Worm (Caenorhabditis elegans) whole organism, young adult: Measurements from ENCODE around the gene R166.3.

Source experiments
- B0019.2 ChIP-seq: fragments of 200-800 bp; sonication (Bioruptor generic); conservative IDR thresholded peaks from 2 replicates; pipeline ENCODE4 v1.3.6; 2022; ENCODE audit warnings: missing genetic modification reagents, missing genetic modification characterization, missing compliant biosample characterization
- F22D6.2 ChIP-seq: sonication (generic microtip); optimal IDR thresholded peaks from 2 replicates; lab custom pipeline; 2016; ENCODE audit warnings: mild to moderate bottlenecking, missing genetic modification characterization, missing compliant biosample characterization
- F23B12.7 ChIP-seq: sonication (generic microtip); optimal IDR thresholded peaks from 2 replicates; lab custom pipeline; 2017; ENCODE audit warnings: missing genetic modification characterization, mild to moderate bottlenecking, missing compliant biosample characterization, antibody characterized with exemption, moderate library complexity; ENCODE audit not compliant: insufficient read depth
- F33H1.4 ChIP-seq: fragments of 200-800 bp; sonication (Bioruptor generic); IDR thresholded peaks from 2 replicates; pipeline ENCODE4 v1.3.6; 2022; ENCODE audit warnings: missing genetic modification reagents, missing genetic modification characterization, missing compliant biosample characterization
- F49E8.2 ChIP-seq: sonication (generic microtip); optimal IDR thresholded peaks from 3 replicates; lab custom pipeline; 2017; ENCODE audit warnings: missing genetic modification characterization, mild to moderate bottlenecking, missing compliant biosample characterization, antibody characterized with exemption, moderate library complexity; ENCODE audit not compliant: insufficient read depth
- F57A8.1 ChIP-seq: fragments of 200-800 bp; sonication (Bioruptor generic); optimal IDR thresholded peaks from 2 replicates; lab custom pipeline; 2018; ENCODE audit warnings: mild to moderate bottlenecking, missing genetic modification characterization, moderate library complexity, missing compliant biosample characterization
- F57C9.4 ChIP-seq: sonication (generic microtip); optimal IDR thresholded peaks from 2 replicates; lab custom pipeline; 2017; ENCODE audit warnings: mild to moderate bottlenecking, missing genetic modification characterization, missing compliant biosample characterization
- T26A5.8 ChIP-seq: sonication (generic microtip); optimal IDR thresholded peaks from 2 replicates; lab custom pipeline; 2016; ENCODE audit warnings: missing genetic modification characterization, missing compliant biosample characterization
- Y53F4B.3 ChIP-seq: fragments of 200-800 bp; sonication (Bioruptor generic); IDR thresholded peaks from 2 replicates; pipeline ENCODE4 v1.3.6; 2022; ENCODE audit warnings: missing genetic modification reagents, missing genetic modification characterization, missing compliant biosample characterization
- Y95B8A.8 ChIP-seq: fragments of 200-800 bp; sonication (Bioruptor generic); IDR thresholded peaks from 2 replicates; pipeline ENCODE4 v1.3.6; 2022; ENCODE audit warnings: missing genetic modification reagents, missing genetic modification characterization, missing compliant biosample characterization
- ZK185.1 ChIP-seq: sonication (generic microtip); optimal IDR thresholded peaks from 2 replicates; lab custom pipeline; 2016; ENCODE audit warnings: mild to moderate bottlenecking, missing genetic modification characterization, missing compliant biosample characterization; ENCODE audit not compliant: poor library complexity, severe bottlenecking
- akir-1 ChIP-seq: fragments of 200-800 bp; sonication (Bioruptor generic); optimal IDR thresholded peaks from 2 replicates; lab custom pipeline; 2018; ENCODE audit warnings: mild to moderate bottlenecking, missing genetic modification characterization, moderate library complexity, missing compliant biosample characterization
- ama-1 ChIP-seq, 3 experiments: fragments of 150-350 bp in 1 of 3; sonication (generic microtip) in 2 of 3; optimal IDR thresholded peaks; 2 replicates each; lab custom pipeline; 2014 to 2018; ENCODE audit warnings: missing biosample characterization in 2 of 3, missing genetic modification characterization in 2 of 3, missing genetic modification reagents in 2 of 3
- aptf-3 ChIP-seq: fragments of 200-800 bp; sonication (Bioruptor generic); IDR thresholded peaks from 2 replicates; pipeline ENCODE4 v1.3.6; 2022; ENCODE audit warnings: missing genetic modification characterization, missing compliant biosample characterization
- attf-6 ChIP-seq: fragments of 200-800 bp; sonication (Bioruptor generic); IDR thresholded peaks from 2 replicates; pipeline ENCODE4 v1.3.6; 2022; ENCODE audit warnings: missing genetic modification reagents, missing genetic modification characterization, missing compliant biosample characterization
- bed-1 ChIP-seq: fragments of 200-800 bp; sonication (Bioruptor generic); IDR thresholded peaks from 2 replicates; pipeline ENCODE4 v1.3.6; 2022; ENCODE audit warnings: missing genetic modification reagents, missing genetic modification characterization, missing compliant biosample characterization
- bed-2 ChIP-seq: fragments of 200-800 bp; sonication (Bioruptor generic); IDR thresholded peaks from 2 replicates; pipeline ENCODE4 v1.3.6; 2022; ENCODE audit warnings: missing genetic modification reagents, missing genetic modification characterization, missing compliant biosample characterization
- ccch-3 ChIP-seq: fragments of 200-800 bp; sonication (Bioruptor generic); optimal IDR thresholded peaks from 2 replicates; lab custom pipeline; 2018; ENCODE audit warnings: mild to moderate bottlenecking, missing genetic modification characterization, missing compliant biosample characterization
- ceh-27 ChIP-seq: fragments of 200-800 bp; sonication (Bioruptor generic); optimal IDR thresholded peaks from 2 replicates; lab custom pipeline; 2018; ENCODE audit warnings: mild to moderate bottlenecking, missing genetic modification characterization, moderate library complexity, missing compliant biosample characterization
- chd-7 ChIP-seq: sonication (generic microtip); optimal IDR thresholded peaks from 2 replicates; lab custom pipeline; 2016; ENCODE audit warnings: mild to moderate bottlenecking, missing genetic modification characterization, moderate library complexity, missing compliant biosample characterization
- die-1 ChIP-seq: sonication (generic microtip); optimal IDR thresholded peaks from 2 replicates; lab custom pipeline; 2016; ENCODE audit warnings: missing genotype, mild to moderate bottlenecking, missing genetic modification characterization, missing compliant biosample characterization
- dox-1 ChIP-seq: fragments of 200-800 bp; sonication (Bioruptor generic); IDR thresholded peaks from 2 replicates; pipeline ENCODE4 v1.3.6; 2022; ENCODE audit warnings: missing genetic modification reagents, missing genetic modification characterization, missing compliant biosample characterization
- dpff-1 ChIP-seq: sonication (generic microtip); optimal IDR thresholded peaks from 2 replicates; lab custom pipeline; 2017; ENCODE audit warnings: mild to moderate bottlenecking, missing genetic modification characterization, missing compliant biosample characterization
- efl-1 ChIP-seq: fragments of 150-350 bp; optimal IDR thresholded peaks from 2 replicates; lab custom pipeline; 2014; ENCODE audit warnings: missing biosample characterization, missing genetic modification reagents, missing genetic modification characterization
- him-1 ChIP-seq: sonication (generic microtip); optimal IDR thresholded peaks from 2 replicates; lab custom pipeline; 2016; ENCODE audit warnings: missing genotype, missing genetic modification reagents, missing genetic modification characterization, missing compliant biosample characterization
- hlh-12 ChIP-seq: sonication (generic microtip); optimal IDR thresholded peaks from 2 replicates; lab custom pipeline; 2016; ENCODE audit warnings: missing genetic modification characterization, missing compliant biosample characterization
- hsf-1 ChIP-seq: fragments of 200-800 bp; sonication (Bioruptor generic); IDR thresholded peaks from 2 replicates; pipeline ENCODE4 v1.3.6; 2022; ENCODE audit warnings: missing genetic modification reagents, missing genetic modification characterization, missing compliant biosample characterization
- lag-1 ChIP-seq: fragments of 200-800 bp; sonication (Bioruptor generic); IDR thresholded peaks from 2 replicates; pipeline ENCODE4 v1.3.6; 2022; ENCODE audit warnings: missing genetic modification reagents, missing genetic modification characterization, missing compliant biosample characterization
- let-607 ChIP-seq, 2 experiments: fragments of 200-800 bp in 1 of 2; sonication (Bioruptor generic) in 1 of 2; sonication (generic microtip) in 1 of 2; optimal IDR thresholded peaks; 2 replicates each; lab custom pipeline; 2016 to 2018; ENCODE audit warnings: mild to moderate bottlenecking in 2 of 2, missing compliant biosample characterization in 2 of 2, missing genetic modification characterization in 2 of 2, moderate library complexity in 2 of 2, missing genotype in 1 of 2
- lin-35 ChIP-seq, 3 experiments: fragments of 150-350 bp in 2 of 3; sonication (generic microtip) in 1 of 3; optimal IDR thresholded peaks; 2 replicates each; lab custom pipeline; 2014 to 2018; ENCODE audit warnings: missing biosample characterization in 3 of 3, missing genetic modification characterization in 3 of 3, missing genetic modification reagents in 3 of 3
- lin-54 ChIP-seq: fragments of 200-800 bp; sonication (Bioruptor generic); optimal IDR thresholded peaks from 2 replicates; lab custom pipeline; 2018; ENCODE audit warnings: mild to moderate bottlenecking, missing genetic modification characterization, missing compliant biosample characterization
- lsy-27 ChIP-seq: sonication (generic microtip); optimal IDR thresholded peaks from 2 replicates; lab custom pipeline; 2017; ENCODE audit warnings: missing genetic modification characterization, mild to moderate bottlenecking, missing compliant biosample characterization, antibody characterized with exemption, missing genotype, borderline replicate concordance; ENCODE audit not compliant: insufficient read depth
- madf-3 ChIP-seq: fragments of 200-800 bp; sonication (Bioruptor generic); IDR thresholded peaks from 2 replicates; pipeline ENCODE4 v1.3.6; 2022; ENCODE audit warnings: missing genetic modification reagents, missing genetic modification characterization, missing compliant biosample characterization
- madf-6 ChIP-seq: fragments of 200-800 bp; sonication (Bioruptor generic); IDR thresholded peaks from 2 replicates; pipeline ENCODE4 v1.3.6; 2022; ENCODE audit warnings: missing genetic modification reagents, missing genetic modification characterization, missing compliant biosample characterization
- madf-8 ChIP-seq: fragments of 200-800 bp; sonication (Bioruptor generic); conservative IDR thresholded peaks from 2 replicates; pipeline ENCODE4 v1.3.6; 2022; ENCODE audit warnings: missing genetic modification reagents, missing genetic modification characterization, missing compliant biosample characterization
- nfyb-1 ChIP-seq: fragments of 200-800 bp; sonication (Bioruptor generic); IDR thresholded peaks from 2 replicates; pipeline ENCODE4 v1.3.6; 2022; ENCODE audit warnings: missing genetic modification reagents, missing genetic modification characterization, missing compliant biosample characterization
- nhr-120 ChIP-seq: fragments of 200-800 bp; sonication (Bioruptor generic); IDR thresholded peaks from 2 replicates; pipeline ENCODE4 v1.3.6; 2022; ENCODE audit warnings: missing genetic modification characterization, missing compliant biosample characterization
- nhr-179 ChIP-seq: sonication (generic microtip); optimal IDR thresholded peaks from 2 replicates; lab custom pipeline; 2016; ENCODE audit warnings: mild to moderate bottlenecking, missing genetic modification characterization, missing compliant biosample characterization
- repo-1 ChIP-seq: sonication (generic microtip); optimal IDR thresholded peaks from 2 replicates; lab custom pipeline; 2017; ENCODE audit warnings: mild to moderate bottlenecking, missing genetic modification characterization, missing compliant biosample characterization
- snpc-3.4 ChIP-seq: sonication (generic microtip); optimal IDR thresholded peaks from 2 replicates; lab custom pipeline; 2017; ENCODE audit warnings: missing genetic modification characterization, mild to moderate bottlenecking, missing compliant biosample characterization, antibody characterized with exemption, moderate library complexity, missing genotype, missing genetic modification reagents
- somi-1 ChIP-seq: fragments of 200-800 bp; sonication (Bioruptor generic); optimal IDR thresholded peaks from 2 replicates; lab custom pipeline; 2018; ENCODE audit warnings: mild to moderate bottlenecking, missing genetic modification characterization, missing compliant biosample characterization
- tbp1 ChIP-seq: fragments of 200-800 bp; sonication (Bioruptor generic); optimal IDR thresholded peaks from 2 replicates; lab custom pipeline; 2018; ENCODE audit warnings: mild to moderate bottlenecking, missing genetic modification characterization, missing compliant biosample characterization
- tbx-9 ChIP-seq: sonication (generic microtip); optimal IDR thresholded peaks from 2 replicates; lab custom pipeline; 2016; ENCODE audit warnings: borderline replicate concordance, missing genetic modification characterization, inconsistent platforms, missing compliant biosample characterization
- ztf-18 ChIP-seq: sonication (generic microtip); optimal IDR thresholded peaks from 2 replicates; lab custom pipeline; 2016; ENCODE audit warnings: missing genotype, mild to moderate bottlenecking, missing genetic modification characterization, missing compliant biosample characterization
- ztf-25 ChIP-seq: fragments of 200-800 bp; sonication (Bioruptor generic); IDR thresholded peaks from 2 replicates; pipeline ENCODE4 v1.3.6; 2022; ENCODE audit warnings: missing genetic modification reagents, missing genetic modification characterization, missing compliant biosample characterization
- ztf-26 ChIP-seq: sonication (generic microtip); optimal IDR thresholded peaks from 2 replicates; lab custom pipeline; 2017; ENCODE audit warnings: missing genetic modification characterization, missing compliant biosample characterization

R166.3 gene

ce11 chrII:10548778-10549671, 9.9 kb upstream of the R166.3 start (continued):
- TF ChIP-seq aptf-3 (GFP tag; lab: Robert Waterston, UW) (no peak), him-1 (tag; lab: Kevin White, UChicago) (no peak), nhr-179 (no peak), lsy-27 (tag; lab: Kevin White, UChicago) (no peak), tbp1 (GFP tag; lab: Kevin White, UChicago) (peak; percentile 30), F33H1.4 (0 out of 2 replicates have a peak, but pooled peaks have one; percentile 24), ztf-26 (no peak), madf-3 (no peak), lin-54 (peak; percentile 65), Y53F4B.3 (no peak), dpff-1 (tag; lab: Kevin White, UChicago) (no peak), nfyb-1 (peak; percentile 55; the same call in 1 of the 2 replicates), ZK185.1 (tag; lab: Kevin White, UChicago) (peak; percentile 77), somi-1 (no peak), hsf-1 (GFP tag; lab: Robert Waterston, UW) (peak; percentile 92), ztf-18 (tag; lab: Kevin White, UChicago) (no peak), lag-1 (no peak), let-607 (tag; optimal IDR thresholded peaks at IDR 0.05; lab: Kevin White, UChicago) (peak in 1 of 2 experiments; percentile 36), Y95B8A.8 (GFP tag; lab: Robert Waterston, UW) (no peak; the same call in 1 of the 2 replicates), chd-7 (tag; lab: Kevin White, UChicago) (peak; percentile 67), akir-1 (GFP tag; lab: Kevin White, UChicago) (no peak), F49E8.2 (tag; lab: Kevin White, UChicago) (no peak), bed-2 (GFP tag; lab: Robert Waterston, UW) (no peak), repo-1 (tag; lab: Kevin White, UChicago) (no peak), tbx-9 (no peak), ama-1 (optimal IDR thresholded peaks at IDR 0.05; lab: Kevin White, UChicago) (peak; percentile 91), ama-1 (GFP tag; optimal IDR thresholded peaks at IDR 0.05; lab: Kevin White, UChicago) (no peak), F57C9.4 (tag; lab: Kevin White, UChicago) (no peak), lin-35 (GFP tag; optimal IDR thresholded peaks at IDR 0.05; lab: Kevin White, UChicago) (peak in 1 of 3 experiments; percentile 68), B0019.2 (GFP tag; lab: Robert Waterston, UW) (no peak), attf-6 (GFP tag; lab: Robert Waterston, UW) (peak; percentile 56; the same call in 1 of the 2 replicates), hlh-12 (tag; lab: Kevin White, UChicago) (no peak), bed-1 (no peak), T26A5.8 (tag; lab: Kevin White, UChicago) (no peak), F22D6.2 (tag; lab: Kevin White, UChicago) (no peak), madf-6 (GFP tag; lab: Robert Waterston, UW) (no peak), ceh-27 (peak; percentile 83), F57A8.1 (no peak), dox-1 (GFP tag; lab: Robert Waterston, UW) (peak; percentile 67), die-1 (tag; lab: Kevin White, UChicago) (no peak), ztf-25 (GFP tag; lab: Robert Waterston, UW) (0 out of 2 replicates have a peak, but pooled peaks have one; percentile 6), F23B12.7 (tag; lab: Kevin White, UChicago) (no peak), ccch-3 (no peak), snpc-3.4 (tag; lab: Kevin White, UChicago) (no peak), efl-1 (GFP tag; lab: Kevin White, UChicago) (no peak), nhr-120 (GFP tag; lab: Robert Waterston, UW) (no peak), madf-8 (no peak)
